Worm (Caenorhabditis elegans) whole organism, L2 larva: Measurements from ENCODE around the gene F38C2.1.

Experiments
- C34F6.9 ChIP-seq: fragments of 150-350 bp; optimal IDR thresholded peaks from 2 replicates; lab custom pipeline; 2014; ENCODE audit warnings: missing biosample characterization, missing genetic modification characterization
- F13H6.1 ChIP-seq: sonication (generic microtip); optimal IDR thresholded peaks from 2 replicates; lab custom pipeline; 2016; ENCODE audit warnings: missing genetic modification characterization, missing compliant biosample characterization
- R02D3.7 ChIP-seq: fragments of 150-350 bp; optimal IDR thresholded peaks from 2 replicates; lab custom pipeline; 2014; ENCODE audit warnings: missing biosample characterization, missing genetic modification characterization
- ZK546.5 ChIP-seq: sonication (generic microtip); optimal IDR thresholded peaks from 2 replicates; lab custom pipeline; 2017; ENCODE audit warnings: missing biosample characterization, missing genetic modification characterization
- alr-1 ChIP-seq: fragments of 150-350 bp; optimal IDR thresholded peaks from 2 replicates; lab custom pipeline; 2014; ENCODE audit warnings: missing biosample characterization, missing genetic modification characterization
- aly-2 ChIP-seq: fragments of 150-350 bp; optimal IDR thresholded peaks from 2 replicates; lab custom pipeline; 2014; ENCODE audit warnings: missing biosample characterization, missing genetic modification characterization
- ama-1 ChIP-seq: fragments of 150-350 bp; optimal IDR thresholded peaks from 2 replicates; lab custom pipeline; 2018; ENCODE audit warnings: inconsistent platforms
- blmp-1 ChIP-seq: sonication (generic microtip); optimal IDR thresholded peaks from 2 replicates; lab custom pipeline; 2017; ENCODE audit warnings: missing genetic modification characterization, mild to moderate bottlenecking, missing compliant biosample characterization, antibody characterized with exemption, moderate library complexity; ENCODE audit not compliant: insufficient read depth
- ceh-16 ChIP-seq: fragments of 150-350 bp; optimal IDR thresholded peaks from 2 replicates; lab custom pipeline; 2014; ENCODE audit warnings: missing biosample characterization, missing genetic modification characterization
- crh-2 ChIP-seq: sonication (generic microtip); optimal IDR thresholded peaks from 2 replicates; lab custom pipeline; 2017; ENCODE audit warnings: missing biosample characterization, missing genetic modification characterization
- dmd-4 ChIP-seq: sonication (generic microtip); optimal IDR thresholded peaks from 2 replicates; lab custom pipeline; 2017; ENCODE audit warnings: missing biosample characterization, missing genetic modification characterization
- egl-27 ChIP-seq: sonication (generic microtip); optimal IDR thresholded peaks from 3 replicates; lab custom pipeline; 2017; ENCODE audit warnings: missing biosample characterization, missing genetic modification reagents, missing genetic modification characterization
- elt-3 ChIP-seq: sonication (generic microtip); optimal IDR thresholded peaks from 2 replicates; lab custom pipeline; 2017; ENCODE audit warnings: missing biosample characterization, missing genetic modification characterization
- gmeb-1 ChIP-seq: fragments of 150-350 bp; optimal IDR thresholded peaks from 2 replicates; lab custom pipeline; 2014; ENCODE audit warnings: missing biosample characterization, missing genetic modification characterization
- lin-11 ChIP-seq: fragments of 150-350 bp; sonication (generic microtip); optimal IDR thresholded peaks from 2 replicates; lab custom pipeline; 2014; ENCODE audit warnings: missing biosample characterization, missing genetic modification characterization, inconsistent platforms, mixed read lengths
- lin-13 ChIP-seq: fragments of 150-350 bp; optimal IDR thresholded peaks from 2 replicates; lab custom pipeline; 2014; ENCODE audit warnings: missing biosample characterization, missing genetic modification reagents, missing genetic modification characterization
- lin-39 ChIP-seq: fragments of 150-350 bp; optimal IDR thresholded peaks from 2 replicates; lab custom pipeline; 2014; ENCODE audit warnings: missing biosample characterization, missing genetic modification reagents, missing genetic modification characterization
- lsy-2 ChIP-seq, 2 experiments: fragments of 150-350 bp in 1 of 2; sonication (generic microtip) in 1 of 2; optimal IDR thresholded peaks; 2 replicates each; lab custom pipeline; 2014 to 2017; ENCODE audit warnings: missing biosample characterization in 2 of 2, missing genetic modification characterization in 2 of 2
- mab-5 ChIP-seq: fragments of 150-350 bp; optimal IDR thresholded peaks from 2 replicates; lab custom pipeline; 2014; ENCODE audit warnings: missing biosample characterization, missing genetic modification characterization
- mdl-1 ChIP-seq, 2 experiments: fragments of 150-350 bp in 1 of 2; sonication (generic microtip) in 1 of 2; optimal IDR thresholded peaks; 2 replicates each; lab custom pipeline; 2017; ENCODE audit warnings: missing biosample characterization in 2 of 2, missing genetic modification characterization in 2 of 2
- nhr-10 ChIP-seq: sonication (generic microtip); optimal IDR thresholded peaks from 2 replicates; lab custom pipeline; 2017; ENCODE audit warnings: missing biosample characterization, missing genetic modification characterization
- nhr-11 ChIP-seq: fragments of 150-350 bp; optimal IDR thresholded peaks from 2 replicates; lab custom pipeline; 2014; ENCODE audit warnings: missing biosample characterization, missing genetic modification characterization
- nhr-12 ChIP-seq: fragments of 150-350 bp; optimal IDR thresholded peaks from 2 replicates; lab custom pipeline; 2014; ENCODE audit warnings: missing biosample characterization, missing genetic modification characterization
- nhr-129 ChIP-seq: fragments of 150-350 bp; optimal IDR thresholded peaks from 2 replicates; lab custom pipeline; 2014; ENCODE audit warnings: missing biosample characterization, missing genetic modification characterization
- nhr-21 ChIP-seq: fragments of 150-350 bp; optimal IDR thresholded peaks from 2 replicates; lab custom pipeline; 2014; ENCODE audit warnings: missing biosample characterization, missing genetic modification characterization
- nhr-23 ChIP-seq: fragments of 150-350 bp; optimal IDR thresholded peaks from 2 replicates; lab custom pipeline; 2014; ENCODE audit warnings: missing biosample characterization, missing genetic modification reagents, missing genetic modification characterization
- nhr-237 ChIP-seq: fragments of 150-350 bp; optimal IDR thresholded peaks from 2 replicates; lab custom pipeline; 2014; ENCODE audit warnings: missing biosample characterization, missing genetic modification characterization
- nhr-25 ChIP-seq: fragments of 150-350 bp; sonication (generic microtip); optimal IDR thresholded peaks from 3 replicates; lab custom pipeline; 2014; ENCODE audit warnings: missing biosample characterization, missing genetic modification characterization
- nhr-6 ChIP-seq: fragments of 150-350 bp; optimal IDR thresholded peaks from 2 replicates; lab custom pipeline; 2014; ENCODE audit warnings: missing biosample characterization, missing genetic modification characterization
- nhr-77 ChIP-seq: fragments of 150-350 bp; optimal IDR thresholded peaks from 2 replicates; lab custom pipeline; 2014; ENCODE audit warnings: missing biosample characterization, missing genetic modification characterization
- peb-1 ChIP-seq: fragments of 150-350 bp; optimal IDR thresholded peaks from 2 replicates; lab custom pipeline; 2014; ENCODE audit warnings: missing biosample characterization, missing genetic modification characterization
- sem-4 ChIP-seq: fragments of 150-350 bp; optimal IDR thresholded peaks from 2 replicates; lab custom pipeline; 2014; ENCODE audit warnings: missing biosample characterization, missing genetic modification reagents, missing genetic modification characterization
- skn-1 ChIP-seq: sonication (generic microtip); optimal IDR thresholded peaks from 2 replicates; lab custom pipeline; 2017; ENCODE audit warnings: missing biosample characterization, missing genetic modification characterization
- sma-3 ChIP-seq: sonication (generic microtip); optimal IDR thresholded peaks from 2 replicates; lab custom pipeline; 2016; ENCODE audit warnings: missing genetic modification reagents, missing genetic modification characterization, missing compliant biosample characterization
- snpc-4 ChIP-seq: fragments of 150-350 bp; optimal IDR thresholded peaks from 2 replicates; lab custom pipeline; 2014; ENCODE audit warnings: missing biosample characterization, missing genetic modification characterization
- unc-55 ChIP-seq: fragments of 150-350 bp; sonication (generic microtip); optimal IDR thresholded peaks from 3 replicates; lab custom pipeline; 2014; ENCODE audit warnings: missing biosample characterization, missing genetic modification reagents, missing genetic modification characterization
- unc-62 ChIP-seq: fragments of 150-350 bp; optimal IDR thresholded peaks from 2 replicates; lab custom pipeline; 2014; ENCODE audit warnings: missing biosample characterization, missing genetic modification reagents, missing genetic modification characterization
- zag-1 ChIP-seq: fragments of 150-350 bp; optimal IDR thresholded peaks from 2 replicates; lab custom pipeline; 2014; ENCODE audit warnings: missing biosample characterization, missing genetic modification characterization
- ztf-1 ChIP-seq: fragments of 200-800 bp; sonication (Bioruptor generic); conservative IDR thresholded peaks from 2 replicates; pipeline ENCODE4 v1.3.6; 2022; ENCODE audit warnings: missing genetic modification characterization, missing compliant biosample characterization

Gene F38C2.1

DNA sequence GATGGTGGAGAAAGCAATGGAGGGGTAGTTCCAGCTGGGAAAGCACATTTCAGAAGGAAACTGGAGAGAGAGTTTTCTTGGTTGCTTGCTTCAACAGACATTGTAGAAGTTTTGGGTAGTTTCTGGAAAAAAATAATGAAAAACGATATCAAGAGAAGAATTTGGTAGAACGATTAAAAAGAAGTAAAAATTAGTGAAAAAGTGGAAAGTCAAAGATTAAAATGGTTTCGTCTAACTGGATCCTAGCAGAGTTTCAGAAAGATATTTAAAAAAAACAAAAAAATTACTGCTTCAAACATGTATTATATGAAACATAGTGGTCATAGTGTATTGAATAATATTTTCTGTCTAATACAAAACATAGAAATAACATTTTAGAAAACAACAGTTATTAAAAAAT, 30.1 kb downstream of the F38C2.1 start, which contains the start of gene F38C2.7:
Gene F38C2.7, minus strand, starts transcription at position 101 of the 400 bp plus-strand sequence.
- TF ChIP-seq aly-2 (tag; lab: Kevin White, UChicago) (no peak), F13H6.1 (tag; lab: Kevin White, UChicago) (no peak), mab-5 (tag; lab: Kevin White, UChicago) (no peak), nhr-237 (tag; lab: Kevin White, UChicago) (no peak), nhr-21 (tag; lab: Kevin White, UChicago) (no peak), sem-4 (no peak), alr-1 (tag; lab: Kevin White, UChicago) (no peak), nhr-77 (no peak), C34F6.9 (tag; lab: Kevin White, UChicago) (no peak), zag-1 (tag; lab: Kevin White, UChicago) (no peak), unc-55 (GFP tag; lab: Kevin White, UChicago) (no peak)

DNA sequence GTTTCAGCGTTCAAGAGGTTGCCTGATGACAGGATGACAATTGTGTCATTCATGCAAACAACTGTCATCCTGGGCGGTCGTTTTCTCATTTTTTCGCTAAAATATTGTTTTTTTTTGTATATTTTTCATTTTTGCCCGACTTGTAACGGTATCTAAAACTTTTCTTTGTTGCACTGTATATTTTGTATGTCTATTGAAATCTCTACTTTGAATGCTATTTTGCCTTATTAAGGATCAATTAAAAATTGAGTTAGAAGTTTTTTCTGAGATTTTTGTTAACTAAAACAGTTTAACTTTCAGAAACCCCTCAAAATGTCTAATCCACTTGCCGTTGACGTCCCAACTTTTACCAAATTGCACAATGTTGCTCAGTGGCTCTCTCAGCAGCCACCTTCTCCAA, 30.7 kb downstream of the F38C2.1 start, which contains the start of gene ccch-2:
Gene ccch-2, plus strand, starts transcription at position 301 of the 400 bp plus-strand sequence.
- TF ChIP-seq crh-2 (tag; lab: Kevin White, UChicago) (no peak), nhr-11 (no peak), nhr-6 (no peak), lin-13 (no peak), zag-1 (tag; lab: Kevin White, UChicago) (no peak), ZK546.5 (no peak)

DNA sequence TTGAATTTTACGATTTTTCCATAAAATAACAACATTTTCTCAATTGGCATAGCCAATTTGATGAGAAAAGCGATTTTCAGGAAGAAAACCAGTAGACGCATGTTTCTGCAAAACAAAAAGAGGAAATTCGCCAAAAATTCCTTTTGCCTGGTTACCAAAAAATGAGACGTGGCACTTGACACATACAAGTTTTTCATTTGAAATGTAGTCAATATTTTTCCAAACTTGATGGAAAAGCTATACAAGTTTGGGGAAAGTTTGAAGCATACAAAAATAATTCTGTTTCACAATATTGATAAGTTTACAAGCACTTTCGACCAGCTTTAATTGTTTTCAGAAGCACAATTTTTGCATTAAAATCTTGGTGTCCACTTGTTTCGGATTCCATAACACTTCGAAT, 33.4 kb downstream of the F38C2.1 start, which contains the start of gene clec-191:
Gene clec-191, minus strand, starts transcription at position 101 of the 400 bp plus-strand sequence.
- no peak for TF ChIP-seq aly-2 (tag; lab: Kevin White, UChicago)
- no peak for TF ChIP-seq lsy-2 (tag; optimal IDR thresholded peaks at IDR 0.05; lab: Kevin White, UChicago)
- no peak for TF ChIP-seq gmeb-1 (tag; lab: Kevin White, UChicago)
- TF ChIP-seq nhr-77 = no peak
- TF ChIP-seq nhr-11 = no peak
- TF ChIP-seq nhr-12 (tag; lab: Kevin White, UChicago) = no peak
- TF ChIP-seq nhr-129 (tag; lab: Kevin White, UChicago) = no peak
- TF ChIP-seq elt-3 (tag; lab: Kevin White, UChicago) = no peak
- TF ChIP-seq nhr-25 (tag; lab: Kevin White, UChicago) = no peak
- no peak for TF ChIP-seq skn-1 (tag; lab: Kevin White, UChicago)
- no peak for TF ChIP-seq R02D3.7 (tag; lab: Kevin White, UChicago)
- TF ChIP-seq snpc-4 (tag; lab: Kevin White, UChicago) = no peak
- TF ChIP-seq alr-1 (tag; lab: Kevin White, UChicago) = no peak
- no peak for TF ChIP-seq unc-62 (GFP tag; lab: Kevin White, UChicago)
- TF ChIP-seq ceh-16 (tag; lab: Kevin White, UChicago) = no peak
- no peak for TF ChIP-seq mdl-1 (tag; optimal IDR thresholded peaks at IDR 0.05; lab: Kevin White, UChicago)
- no peak for TF ChIP-seq dmd-4 (tag; lab: Kevin White, UChicago)

DNA sequence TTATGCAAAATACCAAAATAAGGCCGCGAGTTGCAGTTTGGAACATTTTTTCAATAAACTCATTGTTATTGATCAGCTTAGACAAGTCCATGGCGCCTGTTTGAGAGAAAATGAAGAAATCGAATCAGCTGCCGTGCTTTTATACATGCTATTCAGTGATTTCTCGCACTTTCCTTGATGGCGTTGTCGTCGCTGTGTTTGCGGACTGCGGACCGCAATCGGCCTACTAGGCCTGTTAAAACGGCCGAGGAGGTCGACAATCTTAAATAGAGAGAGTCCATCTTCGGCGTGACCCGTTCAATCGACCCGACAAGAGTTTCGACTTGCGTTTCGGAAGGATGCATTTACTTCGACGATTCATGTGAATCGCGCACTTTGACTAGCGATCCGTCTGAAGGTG, 43.5 kb downstream of the F38C2.1 start, which contains the start of gene srz-75:
Gene srz-75, minus strand, starts transcription at position 101 of the 400 bp plus-strand sequence.
- TF ChIP-seq egl-27 (tag; lab: Kevin White, UChicago) = no peak
- no peak for TF ChIP-seq ama-1 (lab: Kevin White, UChicago)
- TF ChIP-seq nhr-23 (tag; lab: Kevin White, UChicago) = no peak
- no peak for TF ChIP-seq ztf-1
- TF ChIP-seq unc-55 (GFP tag; lab: Kevin White, UChicago) = no peak
- TF ChIP-seq lin-39 (tag; lab: Kevin White, UChicago) = no peak
- no peak for TF ChIP-seq aly-2 (tag; lab: Kevin White, UChicago)
- TF ChIP-seq nhr-21 (tag; lab: Kevin White, UChicago) = no peak
- TF ChIP-seq sma-3 (GFP tag; lab: Kevin White, UChicago) = no peak
- TF ChIP-seq nhr-12 (tag; lab: Kevin White, UChicago) = no peak
- no peak for TF ChIP-seq dmd-4 (tag; lab: Kevin White, UChicago)

DNA sequence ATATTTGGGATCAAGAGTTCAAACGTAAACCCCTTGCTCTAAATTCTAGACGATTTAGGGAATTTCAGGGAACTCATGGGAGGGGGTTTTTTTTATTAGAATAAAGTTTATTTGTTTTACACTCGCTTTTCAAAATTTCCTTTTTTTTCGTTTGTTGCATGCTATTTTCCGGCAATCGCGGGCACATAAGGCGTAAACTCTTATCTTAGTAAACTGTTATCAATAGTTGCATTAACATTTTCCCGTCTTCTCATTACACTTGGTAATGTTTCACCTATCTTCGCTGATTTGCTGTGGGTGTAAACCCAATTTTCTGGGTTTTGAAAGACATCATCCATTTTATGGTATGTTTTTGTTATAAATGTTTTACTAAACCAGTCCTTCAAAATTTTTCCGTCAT, 46.7 kb downstream of the F38C2.1 start:
- TF ChIP-seq nhr-25 (tag; lab: Kevin White, UChicago) (no peak), egl-27 (tag; lab: Kevin White, UChicago) (no peak), aly-2 (tag; lab: Kevin White, UChicago) (no peak), lsy-2 (tag; optimal IDR thresholded peaks at IDR 0.05; lab: Kevin White, UChicago) (no peak), lin-13 (no peak), nhr-237 (tag; lab: Kevin White, UChicago) (no peak), lin-11 (no peak), lin-39 (tag; lab: Kevin White, UChicago) (no peak), blmp-1 (tag; lab: Kevin White, UChicago) (no peak), ama-1 (lab: Kevin White, UChicago) (no peak), C34F6.9 (tag; lab: Kevin White, UChicago) (no peak), nhr-10 (tag; lab: Kevin White, UChicago) (no peak), F13H6.1 (tag; lab: Kevin White, UChicago) (no peak), mab-5 (tag; lab: Kevin White, UChicago) (no peak), peb-1 (tag; lab: Kevin White, UChicago) (no peak)
- TF ChIP-seq, all 48 proteins: peak for 0
